Fruit fly (Drosophila melanogaster): ENCODE results near the gene MFS3.

MFS3 gene

dm6 chr2L:1166326-1166725, 23.3 kb downstream of the MFS3 start, which contains the start of gene CG14341 (continued):
- TF ChIP-seq CG13123 (GFP tag; optimal IDR thresholded peaks at IDR 0.05) (no peak), Pdp1 (GFP tag; optimal IDR thresholded peaks at IDR 0.05) (peak in 1 of 2 experiments; percentile 40), CG3726 (GFP tag; IDR thresholded peaks at IDR 0.05) (no peak), Doc3 (GFP tag; IDR thresholded peaks at IDR 0.05; ENCODE audit: partially characterized antibody) (peak; percentile 16; the same call in 1 of the 3 replicates), CG12769 (tag; optimal IDR thresholded peaks at IDR 0.05) (no peak), chif (GFP tag; optimal IDR thresholded peaks at IDR 0.05) (no peak), CG12659 (GFP tag; optimal IDR thresholded peaks at IDR 0.05) (peak; percentile 2), CG32532 (GFP tag; IDR thresholded peaks at IDR 0.05) (no peak), CG10267 (tag; optimal IDR thresholded peaks at IDR 0.05) (peak; percentile 76), Lhr (GFP tag; optimal IDR thresholded peaks at IDR 0.05) (no peak), CG14860 (GFP tag; IDR thresholded peaks at IDR 0.05; ENCODE audit: partially characterized antibody) (no peak), CG8765 (GFP tag; IDR thresholded peaks at IDR 0.05) (no peak), Neu2 (GFP tag; optimal IDR thresholded peaks at IDR 0.05; ENCODE audit: borderline replicate concordance) (no peak), CoRest (tag; optimal IDR thresholded peaks at IDR 0.05) (no peak), Ets97D (GFP tag; optimal IDR thresholded peaks at IDR 0.05) (peak; percentile 1), Drgx (GFP tag; IDR thresholded peaks at IDR 0.05) (no peak), CG16813 (GFP tag; IDR thresholded peaks at IDR 0.05; ENCODE audit: partially characterized antibody) (no peak), zen2 (GFP tag; IDR thresholded peaks at IDR 0.05; ENCODE audit: partially characterized antibody) (no peak), YL-1 (GFP tag; optimal IDR thresholded peaks at IDR 0.05) (no peak), ase (GFP tag; IDR thresholded peaks at IDR 0.05) (no peak), MBD-R2 (GFP tag; IDR thresholded peaks at IDR 0.05) (peak; percentile 74), gsb-n (tag; optimal IDR thresholded peaks at IDR 0.05) (no peak), Six4 (GFP tag; optimal IDR thresholded peaks at IDR 0.05) (no peak), Opbp (GFP tag; IDR thresholded peaks at IDR 0.05; ENCODE audit: partially characterized antibody) (no peak), slou (GFP tag; optimal IDR thresholded peaks at IDR 0.05) (no peak), CG11723 (GFP tag; optimal IDR thresholded peaks at IDR 0.05) (no peak), Fer3 (tag; optimal IDR thresholded peaks at IDR 0.05) (no peak), tgo (GFP tag; IDR thresholded peaks at IDR 0.05) (no peak), unpg (GFP tag; optimal IDR thresholded peaks at IDR 0.05) (no peak), bbx (GFP tag; IDR thresholded peaks at IDR 0.05; ENCODE audit: partially characterized antibody) (no peak), bab2 (GFP tag; optimal IDR thresholded peaks at IDR 0.05) (no peak), TFAM (GFP tag; optimal IDR thresholded peaks at IDR 0.05) (no peak), Med (GFP tag) (peak; percentile 21), Fer1 (GFP tag; optimal IDR thresholded peaks at IDR 0.05) (no peak), CG32767 (GFP tag; IDR thresholded peaks at IDR 0.05) (no peak), CG17328 (GFP tag; IDR thresholded peaks at IDR 0.05) (no peak), CG16815 (GFP tag; optimal IDR thresholded peaks at IDR 0.05) (no peak), CG12236 (GFP tag; optimal IDR thresholded peaks at IDR 0.05) (no peak), org-1 (GFP tag; optimal IDR thresholded peaks at IDR 0.05) (no peak), Myb (GFP tag; optimal IDR thresholded peaks at IDR 0.05) (peak; percentile 91), CG13624 (GFP tag; optimal IDR thresholded peaks at IDR 0.05) (no peak), Bgb (GFP tag; IDR thresholded peaks at IDR 0.05; ENCODE audit: partially characterized antibody) (peak; percentile 27; the same call in 1 of the 2 replicates), tio (GFP tag; optimal IDR thresholded peaks at IDR 0.05) (no peak), CG14710 (tag; optimal IDR thresholded peaks at IDR 0.05) (no peak), Abd-B (GFP tag; optimal IDR thresholded peaks at IDR 0.05) (peak; percentile 27), lola (GFP tag; optimal IDR thresholded peaks at IDR 0.05) (no peak), CG13894 (tag; optimal IDR thresholded peaks at IDR 0.05) (no peak), chinmo (GFP tag; IDR thresholded peaks at IDR 0.05; ENCODE audit: partially characterized antibody) (no peak), crol (GFP tag; IDR thresholded peaks at IDR 0.05) (no peak), Stat92E (GFP tag; optimal IDR thresholded peaks at IDR 0.05) (no peak)
